Worm (Caenorhabditis elegans): ENCODE measurements around the gene cwp-5.

Gene cwp-5

DNA sequence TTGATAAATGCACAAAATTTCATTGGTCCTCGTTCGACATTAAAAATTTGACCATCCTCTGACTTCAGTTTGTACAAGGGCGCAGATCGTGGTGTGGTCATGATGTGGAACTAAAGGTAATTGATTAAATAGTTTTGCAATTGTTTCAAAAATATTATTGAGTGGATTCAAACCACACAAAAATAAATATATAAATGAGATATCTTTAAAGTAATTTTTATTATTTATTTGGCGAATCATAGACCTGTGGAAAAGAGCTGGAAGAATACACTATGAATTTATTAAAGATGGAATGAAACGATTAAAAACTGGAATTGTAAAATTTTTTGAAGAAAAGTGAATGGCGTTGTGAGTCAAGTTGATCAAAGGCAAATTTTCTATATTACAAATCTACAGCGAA, 33.7 kb upstream of the cwp-5 start, which contains the start of gene skr-20:
TSS of gene skr-20 (minus strand) at position 101 of the 400 bp plus-strand sequence.
- no peak for TF ChIP-seq F16B12.6 (tag; optimal IDR thresholded peaks at IDR 0.05)

ce11 chrX:13221357-13221756, 31.6 kb upstream of the cwp-5 start, which contains the start of gene asp-4:
Gene asp-4 (minus strand): TSS chrX:13221462.
- no peak for TF ChIP-seq irx-1 (tag; optimal IDR thresholded peaks at IDR 0.05)
- TF ChIP-seq hpl-2 (GFP tag; optimal IDR thresholded peaks at IDR 0.05): no peak
- TF ChIP-seq nhr-237 (tag; optimal IDR thresholded peaks at IDR 0.05): no peak
- no peak for TF ChIP-seq unc-130 (tag; optimal IDR thresholded peaks at IDR 0.05)
- peak; percentile 40 for TF ChIP-seq blmp-1 (tag; optimal IDR thresholded peaks at IDR 0.05)
- TF ChIP-seq lin-14 (GFP tag; optimal IDR thresholded peaks at IDR 0.05): peak; percentile 39
- no peak for TF ChIP-seq jun-1 (tag; optimal IDR thresholded peaks at IDR 0.05)
- TF ChIP-seq ztf-11 (tag; optimal IDR thresholded peaks at IDR 0.05): no peak
- TF ChIP-seq snu-23 (GFP tag; optimal IDR thresholded peaks at IDR 0.05): no peak
- no peak for TF ChIP-seq rnt-1 (tag; optimal IDR thresholded peaks at IDR 0.05)
- TF ChIP-seq nhr-90 (tag; optimal IDR thresholded peaks at IDR 0.05; ENCODE audit: poor library complexity): no peak
- TF ChIP-seq mab-9 (GFP tag; IDR thresholded peaks at IDR 0.05): 0 out of 2 replicates have a peak, but pooled peaks have one; percentile 14
- no peak for TF ChIP-seq pqm-1 (tag; optimal IDR thresholded peaks at IDR 0.05)
- no peak for TF ChIP-seq nhr-71 (tag; optimal IDR thresholded peaks at IDR 0.05)
- TF ChIP-seq lin-39 (tag; optimal IDR thresholded peaks at IDR 0.05): no peak
- no peak for TF ChIP-seq ceh-8 (GFP tag; optimal IDR thresholded peaks at IDR 0.05)
- no peak for TF ChIP-seq mdl-1 (tag; optimal IDR thresholded peaks at IDR 0.05)
- no peak for TF ChIP-seq mef-2 (tag; optimal IDR thresholded peaks at IDR 0.05)
- TF ChIP-seq unc-86 (tag; optimal IDR thresholded peaks at IDR 0.05): no peak
- peak; percentile 37 for TF ChIP-seq mep-1 (tag; optimal IDR thresholded peaks at IDR 0.05)
- no peak for TF ChIP-seq vab-15 (tag; optimal IDR thresholded peaks at IDR 0.05)
- TF ChIP-seq pag-3 (tag; optimal IDR thresholded peaks at IDR 0.05; ENCODE audit: borderline replicate concordance, insufficient read depth): no peak
- no peak for TF ChIP-seq fkh-10 (GFP tag; optimal IDR thresholded peaks at IDR 0.05)
- TF ChIP-seq efl-3 (GFP tag; optimal IDR thresholded peaks at IDR 0.05): no peak
- peak; percentile 69 for TF ChIP-seq nhr-85 (tag)
- no peak for TF ChIP-seq nhr-20 (tag; optimal IDR thresholded peaks at IDR 0.05)
- no peak for TF ChIP-seq snpc-4 (tag; optimal IDR thresholded peaks at IDR 0.05)
- TF ChIP-seq unc-98 (GFP tag; IDR thresholded peaks at IDR 0.05): no peak
- TF ChIP-seq ceh-63 (GFP tag; optimal IDR thresholded peaks at IDR 0.05): no peak
- no peak for TF ChIP-seq nhr-19 (GFP tag; conservative IDR thresholded peaks at IDR 0.05)
- TF ChIP-seq egl-13 (tag; optimal IDR thresholded peaks at IDR 0.05): no peak

ce11 chrX:13220609-13221008, 30.8 kb upstream of the cwp-5 start:
- no peak for TF ChIP-seq ets-5 (GFP tag; IDR thresholded peaks at IDR 0.05)
- no peak for TF ChIP-seq pqm-1 (tag; optimal IDR thresholded peaks at IDR 0.05)
- no peak for TF ChIP-seq mep-1 (tag; optimal IDR thresholded peaks at IDR 0.05)
- TF ChIP-seq jun-1 (tag; optimal IDR thresholded peaks at IDR 0.05): no peak
- TF ChIP-seq lin-13 (GFP tag; optimal IDR thresholded peaks at IDR 0.05): no peak
- peak; percentile 5 for TF ChIP-seq nhr-20 (tag; optimal IDR thresholded peaks at IDR 0.05)
- TF ChIP-seq lsy-2 (tag; optimal IDR thresholded peaks at IDR 0.05): peak in 1 of 2 experiments; percentile 40
- TF ChIP-seq swsn-7 (tag; optimal IDR thresholded peaks at IDR 0.05): no peak
- no peak for TF ChIP-seq lin-39 (tag; optimal IDR thresholded peaks at IDR 0.05)
- peak; percentile 65 for TF ChIP-seq rnt-1 (tag; optimal IDR thresholded peaks at IDR 0.05)
- TF ChIP-seq nhr-84 (tag; optimal IDR thresholded peaks at IDR 0.05): no peak
- no peak for TF ChIP-seq sptf-1 (tag; optimal IDR thresholded peaks at IDR 0.05)
- no peak for TF ChIP-seq F16B12.6 (tag; optimal IDR thresholded peaks at IDR 0.05)
- TF ChIP-seq unc-130 (tag; optimal IDR thresholded peaks at IDR 0.05): peak; percentile 36
- no peak for TF ChIP-seq efl-1 (optimal IDR thresholded peaks at IDR 0.05)
- no peak for TF ChIP-seq efl-1 (GFP tag; optimal IDR thresholded peaks at IDR 0.05 in 1 of 2)
- TF ChIP-seq ceh-82 (tag; optimal IDR thresholded peaks at IDR 0.05): no peak
- TF ChIP-seq vab-15 (tag; optimal IDR thresholded peaks at IDR 0.05): no peak
- TF ChIP-seq nhr-12 (tag; optimal IDR thresholded peaks at IDR 0.05): no peak
- TF ChIP-seq Y116A8C.19 (tag; optimal IDR thresholded peaks at IDR 0.05; ENCODE audit: borderline replicate concordance): no peak
- no peak for TF ChIP-seq xbp-1 (tag; optimal IDR thresholded peaks at IDR 0.05)
- peak; percentile 84 for TF ChIP-seq snpc-4 (tag; optimal IDR thresholded peaks at IDR 0.05)
- TF ChIP-seq grh-1 (GFP tag; IDR thresholded peaks at IDR 0.05): no peak
- TF ChIP-seq blmp-1 (tag; optimal IDR thresholded peaks at IDR 0.05): no peak
- TF ChIP-seq nhr-237 (tag; optimal IDR thresholded peaks at IDR 0.05): no peak
- TF ChIP-seq C04F5.9 (tag; optimal IDR thresholded peaks at IDR 0.05): no peak
- TF ChIP-seq dsc-1 (tag; optimal IDR thresholded peaks at IDR 0.05): no peak
- no peak for TF ChIP-seq unc-86 (tag; optimal IDR thresholded peaks at IDR 0.05)
- TF ChIP-seq ztf-11 (tag; optimal IDR thresholded peaks at IDR 0.05): no peak
- no peak for TF ChIP-seq C34B4.2 (tag; optimal IDR thresholded peaks at IDR 0.05)
- TF ChIP-seq zag-1 (tag; optimal IDR thresholded peaks at IDR 0.05): no peak
- no peak for TF ChIP-seq unc-98 (GFP tag; IDR thresholded peaks at IDR 0.05)

Data from whole organism, L1 larva.